Worm (Caenorhabditis elegans) whole organism, L4/young adult: ENCODE measurements around the gene ufbp-1.

Source experiments
- W03F9.2 ChIP-seq: fragments of 150-350 bp; optimal IDR thresholded peaks from 2 replicates; lab custom pipeline; 2014; ENCODE audit warnings: missing biosample characterization, missing genetic modification characterization
- dao-5 ChIP-seq: sonication (generic microtip); optimal IDR thresholded peaks from 2 replicates; lab custom pipeline; 2016; ENCODE audit warnings: missing genotype, missing genetic modification characterization, moderate library complexity, missing compliant biosample characterization
- him-1 ChIP-seq: sonication (generic microtip); optimal IDR thresholded peaks from 2 replicates; lab custom pipeline; 2016; ENCODE audit warnings: missing genotype, missing genetic modification reagents, missing genetic modification characterization, missing compliant biosample characterization

Gene ufbp-1

ce11 chrIII:8394374-8395302 lies 48.8 kb downstream of the ufbp-1 start, which contains the start of gene ZK353.10:
ZK353.10 (minus strand) TSS chrIII:8394424.
- TF ChIP-seq him-1 (peak; percentile 41), W03F9.2 (tag; lab: Kevin White, UChicago) (no peak)

- no peak for TF ChIP-seq W03F9.2 (tag; lab: Kevin White, UChicago)
- TF ChIP-seq him-1 = peak; percentile 54
Measured at ce11 chrIII:8392307-8392706, 51.1 kb downstream of the ufbp-1 start.

DNA sequence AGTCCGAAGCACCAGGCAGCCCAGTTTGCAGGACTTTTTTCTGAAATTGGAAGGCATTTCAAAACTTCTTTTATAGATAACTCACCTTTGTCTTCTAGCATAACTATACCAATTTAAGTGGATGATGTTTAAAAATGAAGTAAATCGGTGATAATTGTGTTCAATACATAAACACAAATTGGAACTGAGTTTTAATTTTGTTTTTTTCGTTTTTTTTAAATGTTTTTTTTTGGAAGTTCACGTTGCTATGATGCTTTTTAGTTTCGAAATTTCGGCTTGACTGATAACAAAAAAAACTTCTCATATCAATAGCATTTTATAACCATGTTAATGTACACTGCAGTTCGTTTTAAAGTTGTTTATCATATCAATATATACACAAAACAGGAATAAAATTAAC lies 53.9 kb downstream of the ufbp-1 start, which contains the start of gene ZK353.4:
TSS of gene ZK353.4 (minus strand) at position 101 of the 400 bp plus-strand sequence.
- TF ChIP-seq dao-5 = no peak
- TF ChIP-seq him-1 = peak; percentile 40
- no peak for TF ChIP-seq W03F9.2 (tag; lab: Kevin White, UChicago)
